Fruit fly (Drosophila melanogaster) whole organism: ENCODE data around the gene CG8142.

Experiments used
- CG8478 ChIP-seq: fragments of >200 bp; optimal IDR thresholded peaks from 2 replicates; lab custom pipeline; 2018; ENCODE audit warnings: inconsistent platforms
- EcR ChIP-seq, 2 experiments: fragments of >200 bp; optimal IDR thresholded peaks; 2 replicates each; lab custom pipeline; 2017; ENCODE audit warnings: missing biosample characterization in 2 of 2, missing genetic modification characterization in 2 of 2, missing genetic modification reagents in 2 of 2
- psq ChIP-seq: fragments of >200 bp; optimal IDR thresholded peaks from 2 replicates; lab custom pipeline; 2017
- usp ChIP-seq: fragments of >200 bp; optimal IDR thresholded peaks from 2 replicates; lab custom pipeline; 2017; ENCODE audit warnings: missing biosample characterization, missing genetic modification characterization, mixed read lengths

dm6 chrX:17844623-17845022, at the start of gene CG8142, which contains the start of gene Ucp4A:
- TF ChIP-seq psq (lab: Kevin White, UChicago) (no peak), usp (GFP tag; lab: Kevin White, UChicago) (no peak), EcR (GFP tag; optimal IDR thresholded peaks at IDR 0.05; lab: Kevin White, UChicago) (no peak), CG8478 (lab: Kevin White, UChicago) (no peak)
